Fruit fly (Drosophila melanogaster) whole organism, embryonic: Measurements from ENCODE around the gene His3.3B.
A peak's percentile ranks its signal among the peaks of the same experiment; 100 is the strongest.

Source experiments
- Atf3 ChIP-seq: fragments of 200-800 bp; sonication (Bioruptor generic); optimal IDR thresholded peaks from 3 replicates; lab custom pipeline; 2016; ENCODE audit warnings: missing biosample characterization, missing genetic modification characterization
- CG10209 ChIP-seq: fragments of 200-800 bp; sonication (Bioruptor generic); optimal IDR thresholded peaks from 3 replicates; lab custom pipeline; 2017; ENCODE audit warnings: missing biosample characterization, mild to moderate bottlenecking, missing genetic modification characterization, missing genetic modification reagents
- CG11456 ChIP-seq: fragments of 200-800 bp; sonication (Bioruptor generic); IDR thresholded peaks from 3 replicates; pipeline ENCODE4 v1.3.6; 2022; ENCODE audit warnings: missing biosample characterization, missing genetic modification characterization
- CG14014 ChIP-seq: fragments of 200-800 bp; sonication (Bioruptor generic); IDR thresholded peaks from 2 replicates; pipeline ENCODE4 v1.3.6; 2022; ENCODE audit warnings: missing biosample characterization, missing genetic modification characterization
- CG14667 ChIP-seq: fragments of 200-800 bp; sonication (Bioruptor generic); IDR thresholded peaks from 2 replicates; pipeline ENCODE4 v1.3.6; 2022; ENCODE audit warnings: missing biosample characterization, missing genetic modification characterization
- CG14965 ChIP-seq: fragments of 200-800 bp; sonication (Bioruptor generic); optimal IDR thresholded peaks from 2 replicates; lab custom pipeline; 2016; ENCODE audit warnings: missing biosample characterization, missing genetic modification characterization, borderline replicate concordance
- CG2678 ChIP-seq: fragments of 200-800 bp; sonication (Bioruptor generic); optimal IDR thresholded peaks from 3 replicates; lab custom pipeline; 2019; ENCODE audit warnings: missing biosample characterization, mild to moderate bottlenecking, missing genetic modification characterization, moderate library complexity
- CG31224 ChIP-seq: fragments of 200-800 bp; sonication (Bioruptor generic); IDR thresholded peaks from 2 replicates; pipeline ENCODE4 v1.3.6; 2022; ENCODE audit warnings: missing biosample characterization, missing genetic modification characterization
- CG43689 ChIP-seq: fragments of 200-800 bp; sonication (Bioruptor generic); IDR thresholded peaks from 2 replicates; pipeline ENCODE4 v1.3.6; 2022; ENCODE audit warnings: missing biosample characterization, missing genetic modification characterization
- CG6175 ChIP-seq: fragments of 200-800 bp; sonication (Bioruptor generic); IDR thresholded peaks from 3 replicates; pipeline ENCODE4 v1.3.6; 2022; ENCODE audit warnings: missing biosample characterization, missing genetic modification characterization
- CG6272 ChIP-seq: fragments of 200-800 bp; sonication (Bioruptor generic); IDR thresholded peaks from 2 replicates; pipeline ENCODE4 v1.3.6; 2022; ENCODE audit warnings: missing biosample characterization, missing genetic modification characterization
- CG7963 ChIP-seq: fragments of 200-800 bp; sonication (Bioruptor generic); IDR thresholded peaks from 3 replicates; pipeline ENCODE4 v1.3.6; 2022; ENCODE audit warnings: missing biosample characterization, missing genetic modification characterization; ENCODE audit not compliant: partially characterized antibody
- CG9932 ChIP-seq: fragments of 200-800 bp; sonication (Bioruptor generic); IDR thresholded peaks from 2 replicates; pipeline ENCODE4 v1.3.6; 2022; ENCODE audit warnings: missing biosample characterization, missing genetic modification characterization
- CTCF ChIP-seq: fragments of 200-800 bp; sonication (Bioruptor generic); optimal IDR thresholded peaks from 2 replicates; lab custom pipeline; 2017; ENCODE audit warnings: missing biosample characterization, mild to moderate bottlenecking, missing genetic modification characterization, moderate library complexity
- Camta ChIP-seq: fragments of 200-800 bp; sonication (Bioruptor generic); optimal IDR thresholded peaks from 2 replicates; lab custom pipeline; 2016; ENCODE audit warnings: missing biosample characterization, missing genetic modification characterization
- Dip3 ChIP-seq: fragments of 200-800 bp; sonication (Bioruptor generic); optimal IDR thresholded peaks from 3 replicates; lab custom pipeline; 2016; ENCODE audit warnings: missing biosample characterization, missing genetic modification characterization
- Eip74EF ChIP-seq, 2 experiments: fragments of 200-800 bp in 1 of 2; fragments of >200 bp in 1 of 2; sonication (Bioruptor generic) in 1 of 2; optimal IDR thresholded peaks; 2 replicates each; lab custom pipeline; 2017 to 2019; ENCODE audit warnings: missing biosample characterization in 2 of 2, missing genetic modification characterization in 2 of 2, mild to moderate bottlenecking in 1 of 2, moderate library complexity in 1 of 2
- H2.0 ChIP-seq: fragments of 200-800 bp; sonication (Bioruptor generic); IDR thresholded peaks from 2 replicates; pipeline ENCODE4 v1.3.6; 2022; ENCODE audit warnings: missing biosample characterization, missing genetic modification characterization
- HmgZ ChIP-seq: fragments of 200-800 bp; sonication (Bioruptor generic); optimal IDR thresholded peaks from 2 replicates; lab custom pipeline; 2018; ENCODE audit warnings: missing biosample characterization, mild to moderate bottlenecking, missing genetic modification characterization
- Hr51 ChIP-seq, 2 experiments: fragments of 200-800 bp; sonication (Bioruptor generic); optimal IDR thresholded peaks; 2 replicates in 1 of 2; 3 replicates in 1 of 2; lab custom pipeline; 2016 to 2018; ENCODE audit warnings: missing biosample characterization in 2 of 2, missing genetic modification characterization in 2 of 2, mild to moderate bottlenecking in 1 of 2, moderate library complexity in 1 of 2
- Hr78 ChIP-seq, 2 experiments: fragments of 200-800 bp in 1 of 2; fragments of >200 bp in 1 of 2; sonication (Bioruptor generic) in 1 of 2; optimal IDR thresholded peaks; 2 replicates each; lab custom pipeline; 2017 to 2019; ENCODE audit warnings: missing biosample characterization in 2 of 2, missing genetic modification characterization in 2 of 2, mild to moderate bottlenecking in 1 of 2, moderate library complexity in 1 of 2
- Mes4 ChIP-seq: fragments of 200-800 bp; sonication (Bioruptor generic); optimal IDR thresholded peaks from 2 replicates; lab custom pipeline; 2016; ENCODE audit warnings: missing biosample characterization, missing genetic modification characterization
- NC2β ChIP-seq: fragments of 200-800 bp; sonication (Bioruptor generic); optimal IDR thresholded peaks from 2 replicates; lab custom pipeline; 2016; ENCODE audit warnings: missing biosample characterization, missing genetic modification characterization
- Rfx ChIP-seq: fragments of 200-800 bp; sonication (Bioruptor generic); IDR thresholded peaks from 2 replicates; pipeline ENCODE4 v1.3.6; 2022; ENCODE audit warnings: missing biosample characterization, missing genetic modification characterization
- Rx ChIP-seq: fragments of 200-800 bp; sonication (Bioruptor generic); IDR thresholded peaks from 2 replicates; pipeline ENCODE4 v1.3.6; 2022; ENCODE audit warnings: missing biosample characterization, missing genetic modification characterization
- Sry-β ChIP-seq: fragments of 200-800 bp; sonication (Bioruptor generic); optimal IDR thresholded peaks from 2 replicates; lab custom pipeline; 2018; ENCODE audit warnings: missing biosample characterization, mild to moderate bottlenecking, missing genetic modification characterization, moderate library complexity
- Ssrp ChIP-seq: fragments of 200-800 bp; sonication (Bioruptor generic); optimal IDR thresholded peaks from 2 replicates; lab custom pipeline; 2018; ENCODE audit warnings: missing biosample characterization, mild to moderate bottlenecking, missing genetic modification characterization, moderate library complexity
- Xbp1 ChIP-seq: fragments of 200-800 bp; sonication (Bioruptor generic); optimal IDR thresholded peaks from 3 replicates; lab custom pipeline; 2016; ENCODE audit warnings: missing biosample characterization, mild to moderate bottlenecking, missing genetic modification characterization
- Xrp1 ChIP-seq: fragments of 200-800 bp; sonication (Bioruptor generic); IDR thresholded peaks from 2 replicates; pipeline ENCODE4 v1.3.6; 2022; ENCODE audit warnings: missing biosample characterization, missing genetic modification characterization
- aop ChIP-seq: fragments of 200-800 bp; sonication (Bioruptor generic); IDR thresholded peaks from 2 replicates; pipeline ENCODE4 v1.3.6; 2022; ENCODE audit warnings: missing biosample characterization, missing genetic modification characterization
- ara ChIP-seq: fragments of 200-800 bp; sonication (Bioruptor generic); IDR thresholded peaks from 2 replicates; pipeline ENCODE4 v1.3.6; 2022; ENCODE audit warnings: missing biosample characterization, missing genetic modification characterization
- ato ChIP-seq: fragments of 200-800 bp; sonication (Bioruptor generic); IDR thresholded peaks from 2 replicates; pipeline ENCODE4 v1.3.6; 2022; ENCODE audit warnings: missing biosample characterization, missing genetic modification characterization; ENCODE audit not compliant: partially characterized antibody
- br ChIP-seq: fragments of >200 bp; optimal IDR thresholded peaks from 2 replicates; lab custom pipeline; 2017
- caup ChIP-seq: fragments of 200-800 bp; sonication (Bioruptor generic); optimal IDR thresholded peaks from 3 replicates; lab custom pipeline; 2017; ENCODE audit warnings: missing biosample characterization, mild to moderate bottlenecking, missing genetic modification characterization, moderate library complexity; ENCODE audit not compliant: severe bottlenecking
- chm ChIP-seq: fragments of 200-800 bp; sonication (Bioruptor generic); IDR thresholded peaks from 2 replicates; pipeline ENCODE4 v1.3.6; 2022; ENCODE audit warnings: missing biosample characterization, missing genetic modification characterization
- emc ChIP-seq: fragments of 200-800 bp; sonication (Bioruptor generic); optimal IDR thresholded peaks from 2 replicates; lab custom pipeline; 2016; ENCODE audit warnings: missing biosample characterization, missing genetic modification characterization
- fd102C ChIP-seq: fragments of 200-800 bp; sonication (Bioruptor generic); optimal IDR thresholded peaks from 2 replicates; lab custom pipeline; 2018; ENCODE audit warnings: missing biosample characterization, mild to moderate bottlenecking, missing genetic modification characterization, moderate library complexity
- fd3F ChIP-seq: fragments of 200-800 bp; sonication (Bioruptor generic); optimal IDR thresholded peaks from 2 replicates; lab custom pipeline; 2018; ENCODE audit warnings: missing biosample characterization, mild to moderate bottlenecking, missing genetic modification characterization, moderate library complexity
- gfzf ChIP-seq: fragments of 200-800 bp; sonication (Bioruptor generic); optimal IDR thresholded peaks from 2 replicates; lab custom pipeline; 2016; ENCODE audit warnings: missing biosample characterization, mild to moderate bottlenecking, missing genetic modification characterization, moderate library complexity
- hbn ChIP-seq: fragments of 200-800 bp; sonication (Bioruptor generic); IDR thresholded peaks from 2 replicates; pipeline ENCODE4 v1.3.6; 2022; ENCODE audit warnings: missing biosample characterization, missing genetic modification characterization; ENCODE audit not compliant: partially characterized antibody
- maf-S ChIP-seq: fragments of 200-800 bp; sonication (Bioruptor generic); optimal IDR thresholded peaks from 2 replicates; lab custom pipeline; 2016; ENCODE audit warnings: missing biosample characterization, missing genetic modification characterization
- nerfin-1 ChIP-seq: fragments of 200-800 bp; sonication (Bioruptor generic); optimal IDR thresholded peaks from 3 replicates; lab custom pipeline; 2019; ENCODE audit warnings: missing biosample characterization, mild to moderate bottlenecking, missing genetic modification characterization, moderate library complexity
- oc ChIP-seq: fragments of 200-800 bp; sonication (Bioruptor generic); optimal IDR thresholded peaks from 2 replicates; lab custom pipeline; 2018; ENCODE audit warnings: missing biosample characterization, mild to moderate bottlenecking, missing genetic modification characterization, moderate library complexity
- otp ChIP-seq: fragments of 200-800 bp; sonication (Bioruptor generic); IDR thresholded peaks from 3 replicates; pipeline ENCODE4, ENCODE4 v1.3.6; 2022; ENCODE audit warnings: missing biosample characterization, missing genetic modification characterization
- pho ChIP-seq: fragments of 200-800 bp; sonication (Bioruptor generic); optimal IDR thresholded peaks from 2 replicates; lab custom pipeline; 2016; ENCODE audit warnings: missing biosample characterization, missing genetic modification characterization
- phol ChIP-seq: fragments of 200-800 bp; sonication (Bioruptor generic); optimal IDR thresholded peaks from 3 replicates; lab custom pipeline; 2018; ENCODE audit warnings: missing biosample characterization, mild to moderate bottlenecking, missing genetic modification characterization, moderate library complexity
- rib ChIP-seq: fragments of 200-800 bp; sonication (Bioruptor generic); IDR thresholded peaks from 2 replicates; pipeline ENCODE4 v1.3.6; 2022; ENCODE audit warnings: missing biosample characterization, missing genetic modification characterization
- sens-2 ChIP-seq: fragments of 200-800 bp; sonication (Bioruptor generic); IDR thresholded peaks from 2 replicates; pipeline ENCODE4 v1.3.6; 2022; ENCODE audit warnings: missing biosample characterization, missing genetic modification characterization
- sob ChIP-seq: fragments of 200-800 bp; sonication (Bioruptor generic); IDR thresholded peaks from 2 replicates; pipeline ENCODE4 v1.3.6; 2022; ENCODE audit warnings: missing biosample characterization, missing genetic modification characterization
- stwl ChIP-seq: fragments of 200-800 bp; sonication (Bioruptor generic); optimal IDR thresholded peaks from 3 replicates; lab custom pipeline; 2018; ENCODE audit warnings: missing biosample characterization, mild to moderate bottlenecking, missing genetic modification characterization, moderate library complexity
- twi ChIP-seq: fragments of 200-800 bp; optimal IDR thresholded peaks from 2 replicates; lab custom pipeline; 2019; ENCODE audit warnings: missing biosample characterization, mild to moderate bottlenecking, missing genetic modification characterization, moderate library complexity
- vvl ChIP-seq: fragments of 200-800 bp; sonication (Bioruptor generic); IDR thresholded peaks from 2 replicates; pipeline ENCODE4 v1.3.6; 2022; ENCODE audit warnings: missing biosample characterization, missing genetic modification characterization
- wor ChIP-seq: fragments of 200-800 bp; sonication (Bioruptor generic); IDR thresholded peaks from 2 replicates; pipeline ENCODE4 v1.3.6; 2022; ENCODE audit warnings: missing biosample characterization, missing genetic modification characterization

The His3.3B gene

dm6 chrX:9163110-9163509 is 6.6 kb upstream of the His3.3B start, which contains the start of gene mei-P26 (continued):
- TF ChIP-seq Hr51 (GFP tag; optimal IDR thresholded peaks at IDR 0.05; lab: Kevin White, UChicago) (no peak), CG6272 (GFP tag; lab: Robert Waterston, UW) (no peak), otp (no peak), pho (no peak), Rx (GFP tag; lab: Robert Waterston, UW) (no peak), HmgZ (no peak), aop (GFP tag; lab: Robert Waterston, UW) (no peak), Camta (no peak), NC2β (GFP tag; lab: Kevin White, UChicago) (no peak), twi (no peak), Sry-β (GFP tag; lab: Kevin White, UChicago) (no peak), CG2678 (tag; lab: Kevin White, UChicago) (no peak), Hr78 (GFP tag; optimal IDR thresholded peaks at IDR 0.05; lab: Kevin White, UChicago) (no peak), Xrp1 (GFP tag; lab: Robert Waterston, UW) (no peak), Ssrp (no peak), ara (GFP tag; lab: Robert Waterston, UW) (no peak), Rfx (GFP tag; lab: Robert Waterston, UW) (no peak), CTCF (GFP tag; lab: Kevin White, UChicago) (no peak), caup (no peak), sob (GFP tag; lab: Robert Waterston, UW) (no peak), wor (GFP tag; lab: Robert Waterston, UW) (no peak), fd102C (no peak), rib (no peak), CG11456 (GFP tag; lab: Robert Waterston, UW) (no peak), CG14667 (no peak), Dip3 (GFP tag; lab: Kevin White, UChicago) (no peak), Eip74EF (GFP tag; optimal IDR thresholded peaks at IDR 0.05; lab: Kevin White, UChicago) (no peak), fd3F (GFP tag; lab: Kevin White, UChicago) (no peak), Xbp1 (GFP tag; lab: Kevin White, UChicago) (no peak), CG31224 (GFP tag; lab: Robert Waterston, UW) (no peak), Mes4 (GFP tag; lab: Kevin White, UChicago) (no peak), CG14014 (GFP tag; lab: Robert Waterston, UW) (no peak), maf-S (GFP tag; lab: Kevin White, UChicago) (no peak), CG10209 (GFP tag; lab: Kevin White, UChicago) (no peak), nerfin-1 (tag; lab: Kevin White, UChicago) (no peak), Atf3 (no peak), emc (GFP tag; lab: Kevin White, UChicago) (no peak), ato (GFP tag; lab: Robert Waterston, UW) (peak; percentile 79), H2.0 (no peak), stwl (tag; lab: Kevin White, UChicago) (peak; percentile 45), sens-2 (GFP tag; lab: Robert Waterston, UW) (no peak), gfzf (GFP tag; lab: Kevin White, UChicago) (peak; percentile 0), CG14965 (GFP tag; lab: Kevin White, UChicago) (no peak), CG7963 (GFP tag; lab: Robert Waterston, UW) (peak; percentile 84), CG9932 (peak; percentile 17; the same call in 1 of the 2 replicates), CG43689 (GFP tag; lab: Robert Waterston, UW) (no peak), chm (GFP tag; lab: Robert Waterston, UW) (no peak), phol (peak; percentile 52), br (lab: Kevin White, UChicago) (no peak), hbn (GFP tag; lab: Robert Waterston, UW) (peak; percentile 76), oc (tag; lab: Kevin White, UChicago) (no peak), vvl (GFP tag; lab: Robert Waterston, UW) (no peak), CG6175 (no peak)
